Fruit fly (Drosophila melanogaster) whole organism, wandering third instar larva: ENCODE results near the gene EMC2B.

Experiments used
- CG9705 ChIP-seq: fragments of 200-800 bp; sonication (Bioruptor generic); optimal IDR thresholded peaks from 2 replicates; lab custom pipeline; 2018; ENCODE audit warnings: missing biosample characterization, mild to moderate bottlenecking, missing genetic modification characterization
- Dfd ChIP-seq: fragments of >200 bp; optimal IDR thresholded peaks from 2 replicates; lab custom pipeline; 2017; ENCODE audit warnings: missing biosample characterization, missing genetic modification characterization
- Hr78 ChIP-seq: fragments of >200 bp; optimal IDR thresholded peaks from 2 replicates; lab custom pipeline; 2017; ENCODE audit warnings: missing biosample characterization, missing genetic modification characterization
- fru ChIP-seq: fragments of 200-800 bp; sonication (Bioruptor generic); optimal IDR thresholded peaks from 3 replicates; lab custom pipeline; 2016; ENCODE audit warnings: missing biosample characterization, mild to moderate bottlenecking, missing genetic modification characterization
- lola ChIP-seq: fragments of >200 bp; optimal IDR thresholded peaks from 2 replicates; lab custom pipeline; 2017; ENCODE audit warnings: missing biosample characterization, missing genetic modification characterization
- psq ChIP-seq: fragments of 200-800 bp; sonication (Bioruptor generic); optimal IDR thresholded peaks from 3 replicates; lab custom pipeline; 2017; ENCODE audit warnings: missing biosample characterization, mild to moderate bottlenecking, missing genetic modification characterization, moderate library complexity

DNA sequence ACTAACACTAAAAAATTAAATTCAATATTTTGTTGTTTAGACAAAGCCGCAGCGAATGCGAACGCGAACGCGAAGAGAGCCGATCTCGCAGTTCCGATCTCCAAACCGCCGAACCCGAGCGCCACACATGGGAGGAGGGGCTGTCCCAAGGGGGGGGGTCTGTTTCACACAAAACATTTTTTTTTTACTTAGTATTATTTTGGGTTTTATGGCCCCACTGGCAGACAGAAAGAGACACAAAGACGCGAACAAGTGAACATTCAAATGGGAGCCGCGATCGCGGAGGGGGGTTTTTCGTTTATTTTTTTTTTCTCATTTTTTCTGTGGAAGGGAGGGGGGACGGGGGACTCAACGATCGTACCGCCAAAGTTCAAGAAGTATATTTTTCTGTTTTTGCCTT lies 47.4 kb downstream of the EMC2B start:
- TF ChIP-seq Hr78 (GFP tag; lab: Kevin White, UChicago) (no peak), lola (GFP tag; lab: Kevin White, UChicago) (no peak), Dfd (no peak), psq (GFP tag; lab: Kevin White, UChicago) (no peak), fru (GFP tag; lab: Kevin White, UChicago) (no peak), CG9705 (GFP tag; lab: Kevin White, UChicago) (no peak)
